Worm (Caenorhabditis elegans): ENCODE measurements around the gene R53.4.

R53.4 gene

DNA sequence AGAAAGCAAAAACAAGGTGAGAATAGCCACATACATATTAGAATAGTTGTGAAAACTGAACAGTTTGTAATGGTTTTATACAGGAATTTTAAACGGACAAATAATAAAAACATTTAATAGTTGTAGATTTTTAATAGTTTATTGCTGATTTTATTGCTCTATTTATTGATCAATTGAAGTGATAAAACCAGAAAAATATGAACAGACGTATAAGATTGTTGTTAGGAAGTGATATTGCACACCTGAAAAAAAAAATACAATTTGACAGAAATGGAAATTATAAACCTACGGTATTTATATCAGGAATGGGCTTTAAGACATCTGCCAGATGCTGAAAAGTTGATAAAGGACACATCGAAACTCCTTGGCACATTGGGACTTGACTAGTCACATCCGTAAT lies 49.9 kb downstream of the R53.4 start, which contains the start of gene C05C10.8:
Gene C05C10.8, minus strand, starts transcription at position 101 of the 400 bp plus-strand sequence.
- TF ChIP-seq klf-2 (GFP tag; conservative IDR thresholded peaks at IDR 0.05) = no peak
- no peak for TF ChIP-seq ref-1 (GFP tag; conservative IDR thresholded peaks at IDR 0.05)
- no peak for TF ChIP-seq cog-1 (tag; optimal IDR thresholded peaks at IDR 0.05)
- TF ChIP-seq flt-1 (GFP tag; IDR thresholded peaks at IDR 0.05) = no peak
- TF ChIP-seq med-1 (GFP tag; optimal IDR thresholded peaks at IDR 0.05; ENCODE audit: insufficient read depth) = no peak
- no peak for TF ChIP-seq ztf-23 (GFP tag; IDR thresholded peaks at IDR 0.05)
- TF ChIP-seq T22C8.4 (GFP tag; IDR thresholded peaks at IDR 0.05) = no peak
- no peak for TF ChIP-seq tab-1 (GFP tag; IDR thresholded peaks at IDR 0.05)
- TF ChIP-seq ztf-29 (GFP tag; IDR thresholded peaks at IDR 0.05) = no peak
